Worm (Caenorhabditis elegans): ENCODE results near the gene B0303.11.
A peak's percentile ranks its signal among the peaks of the same experiment; 100 is the strongest.

Gene B0303.11

ce11 chrIII:8653875-8654386, 56.3 kb downstream of the B0303.11 start, which contains the start of gene F22B7.9 (continued):
- TF ChIP-seq madf-9 (GFP tag; conservative IDR thresholded peaks at IDR 0.05): no peak

ce11 chrIII:8653457-8653856, 56.8 kb downstream of the B0303.11 start:
- TF ChIP-seq nhr-102 (tag; optimal IDR thresholded peaks at IDR 0.05): no peak
- 0 out of 2 replicates have a peak, but pooled peaks have one; percentile 51 for TF ChIP-seq vab-7 (GFP tag; IDR thresholded peaks at IDR 0.05)
- no peak for TF ChIP-seq ZK546.5 (tag; optimal IDR thresholded peaks at IDR 0.05)
- TF ChIP-seq lim-7 (GFP tag; IDR thresholded peaks at IDR 0.05): peak; percentile 76
- TF ChIP-seq attf-4 (tag; optimal IDR thresholded peaks at IDR 0.05): no peak
- no peak for TF ChIP-seq lsy-2 (tag; optimal IDR thresholded peaks at IDR 0.05)
- no peak for TF ChIP-seq ceh-20 (GFP tag; IDR thresholded peaks at IDR 0.05)
- TF ChIP-seq arid-1 (GFP tag; conservative IDR thresholded peaks at IDR 0.05): peak; percentile 42; the same call in 1 of the 2 replicates
- TF ChIP-seq lin-1 (GFP tag; IDR thresholded peaks at IDR 0.05): no peak
- TF ChIP-seq F37D6.2 (tag; optimal IDR thresholded peaks at IDR 0.05): no peak
- TF ChIP-seq Y5F2A.4 (GFP tag; optimal IDR thresholded peaks at IDR 0.05): no peak
- peak; percentile 35; the same call in 1 of the 2 replicates for TF ChIP-seq T26A8.4 (GFP tag; IDR thresholded peaks at IDR 0.05)
- TF ChIP-seq ama-1 (optimal IDR thresholded peaks at IDR 0.05): peak; percentile 77
- 0 out of 2 replicates have a peak, but pooled peaks have one; percentile 8 for TF ChIP-seq php-3 (GFP tag; IDR thresholded peaks at IDR 0.05)
- TF ChIP-seq dmd-8 (GFP tag; IDR thresholded peaks at IDR 0.05): 0 out of 2 replicates have a peak, but pooled peaks have one; percentile 18
- no peak for TF ChIP-seq daf-19 (GFP tag; conservative IDR thresholded peaks at IDR 0.05)
- no peak for TF ChIP-seq ztf-7 (tag; optimal IDR thresholded peaks at IDR 0.05)
- no peak for TF ChIP-seq rbr-2 (tag; optimal IDR thresholded peaks at IDR 0.05)
- TF ChIP-seq fkh-10 (GFP tag; optimal IDR thresholded peaks at IDR 0.05): no peak
- TF ChIP-seq pqm-1 (tag; optimal IDR thresholded peaks at IDR 0.05): no peak
- 0 out of 2 replicates have a peak, but pooled peaks have one; percentile 31 for TF ChIP-seq tra-1 (GFP tag; IDR thresholded peaks at IDR 0.05)
- peak; percentile 41; the same call in 1 of the 2 replicates for TF ChIP-seq Y48G9A.11 (GFP tag; IDR thresholded peaks at IDR 0.05)
- TF ChIP-seq F26F4.8 (GFP tag; conservative IDR thresholded peaks at IDR 0.05): 0 out of 2 replicates have a peak, but pooled peaks have one; percentile 36
- TF ChIP-seq mdt-29 (GFP tag; IDR thresholded peaks at IDR 0.05): peak; percentile 21; the same call in 1 of the 2 replicates
- TF ChIP-seq nhr-11 (tag; optimal IDR thresholded peaks at IDR 0.05): no peak
- TF ChIP-seq jun-1 (tag; optimal IDR thresholded peaks at IDR 0.05): no peak
- peak; percentile 44 for TF ChIP-seq lin-38 (GFP tag; IDR thresholded peaks at IDR 0.05)
- TF ChIP-seq madf-9 (GFP tag; conservative IDR thresholded peaks at IDR 0.05): no peak
- TF ChIP-seq zip-2 (tag; optimal IDR thresholded peaks at IDR 0.05): no peak
- TF ChIP-seq dve-1 (tag; optimal IDR thresholded peaks at IDR 0.05; ENCODE audit: insufficient read depth): no peak
- no peak for TF ChIP-seq cey-2 (tag; optimal IDR thresholded peaks at IDR 0.05; ENCODE audit: borderline replicate concordance, insufficient read depth)
- TF ChIP-seq daf-16 (GFP tag; optimal IDR thresholded peaks at IDR 0.05): no peak
- TF ChIP-seq daf-16 (tag; optimal IDR thresholded peaks at IDR 0.05): no peak
- no peak for TF ChIP-seq ztf-11 (tag; optimal IDR thresholded peaks at IDR 0.05)
- TF ChIP-seq tag-97 (GFP tag; IDR thresholded peaks at IDR 0.05): no peak
- no peak for TF ChIP-seq fos-1 (tag; optimal IDR thresholded peaks at IDR 0.05)
- TF ChIP-seq zip-11 (GFP tag; IDR thresholded peaks at IDR 0.05): no peak

All from whole organism, L4 larva.